Worm (Caenorhabditis elegans): Measurements from ENCODE around the gene noah-2.

DNA sequence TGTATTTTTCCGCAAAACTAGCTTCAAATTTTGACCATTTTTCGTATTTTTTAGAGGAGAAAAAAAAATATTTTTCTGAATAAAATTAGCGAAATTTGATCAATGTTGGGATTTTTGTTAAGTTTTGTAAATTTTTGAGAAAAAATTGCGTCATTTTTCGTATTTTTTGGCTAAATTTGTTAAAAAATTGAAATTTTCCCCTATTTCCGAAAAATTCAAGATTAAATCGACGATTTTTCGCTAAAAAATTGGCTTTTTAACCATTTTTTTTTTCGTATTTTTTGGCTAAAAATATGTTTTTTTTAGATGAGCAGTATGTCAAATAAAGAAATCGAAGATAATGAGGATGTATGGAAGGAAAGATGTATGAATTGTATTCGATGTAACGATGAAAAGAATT, 13.9 kb upstream of the noah-2 start, which contains the start of gene cfp-1:
- TF ChIP-seq pha-4 (tag; optimal IDR thresholded peaks at IDR 0.05): no peak
- TF ChIP-seq dox-1 (GFP tag; IDR thresholded peaks at IDR 0.05): no peak
- no peak for TF ChIP-seq Y56A3A.18 (GFP tag; IDR thresholded peaks at IDR 0.05)
- no peak for TF ChIP-seq atf-7 (tag; optimal IDR thresholded peaks at IDR 0.05)
- no peak for TF ChIP-seq snpc-3.4 (tag; optimal IDR thresholded peaks at IDR 0.05)
- TF ChIP-seq lin-35 (GFP tag; optimal IDR thresholded peaks at IDR 0.05): no peak
- TF ChIP-seq ccch-3 (GFP tag; optimal IDR thresholded peaks at IDR 0.05): no peak
- no peak for TF ChIP-seq snpc-4 (GFP tag; optimal IDR thresholded peaks at IDR 0.05)
- no peak for TF ChIP-seq snpc-4 (tag; optimal IDR thresholded peaks at IDR 0.05)
- TF ChIP-seq nfyb-1 (GFP tag; IDR thresholded peaks at IDR 0.05): no peak
- TF ChIP-seq C17E4.6 (GFP tag; IDR thresholded peaks at IDR 0.05): no peak

Measured in whole organism, young adult.